Fruit fly (Drosophila melanogaster) whole organism, wandering third instar larva: ENCODE data around the gene DhpD.

Experiments
- CG9705 ChIP-seq: fragments of 200-800 bp; sonication (Bioruptor generic); optimal IDR thresholded peaks from 2 replicates; lab custom pipeline; 2018; ENCODE audit warnings: missing biosample characterization, mild to moderate bottlenecking, missing genetic modification characterization
- Mio ChIP-seq: sonication (Bioruptor generic); optimal IDR thresholded peaks from 2 replicates; lab custom pipeline; 2016; ENCODE audit warnings: missing biosample characterization, missing genetic modification characterization
- Sp1 ChIP-seq: fragments of 200-800 bp; sonication (Bioruptor generic); optimal IDR thresholded peaks from 3 replicates; lab custom pipeline; 2019; ENCODE audit warnings: missing biosample characterization, mild to moderate bottlenecking, missing genetic modification characterization, moderate library complexity
- brk ChIP-seq: fragments of 200-800 bp; sonication (Bioruptor generic); optimal IDR thresholded peaks from 2 replicates; lab custom pipeline; 2016; ENCODE audit warnings: missing biosample characterization, mild to moderate bottlenecking, missing genetic modification characterization
- dl ChIP-seq, 2 experiments: fragments of 175-275, 200-275 bp in 1 of 2; fragments of 200-275 bp in 1 of 2; sonication (Bioruptor generic); optimal IDR thresholded peaks; lab custom pipeline; 2018; ENCODE audit warnings: mild to moderate bottlenecking in 2 of 2, missing biosample characterization in 2 of 2, missing genetic modification characterization in 2 of 2, moderate library complexity in 2 of 2; ENCODE audit not compliant: partially characterized antibody in 2 of 2, insufficient read depth in 1 of 2
- dsf ChIP-seq: sonication (Bioruptor generic); optimal IDR thresholded peaks from 2 replicates; lab custom pipeline; 2016; ENCODE audit warnings: missing biosample characterization, missing genetic modification characterization, borderline replicate concordance
- fru ChIP-seq: fragments of 200-800 bp; sonication (Bioruptor generic); optimal IDR thresholded peaks from 3 replicates; lab custom pipeline; 2016; ENCODE audit warnings: missing biosample characterization, mild to moderate bottlenecking, missing genetic modification characterization
- h ChIP-seq: fragments of 200-800 bp; sonication (Bioruptor generic); optimal IDR thresholded peaks from 3 replicates; lab custom pipeline; 2016; ENCODE audit warnings: missing biosample characterization, mild to moderate bottlenecking, missing genetic modification characterization
- lola ChIP-seq: fragments of >200 bp; optimal IDR thresholded peaks from 2 replicates; lab custom pipeline; 2017; ENCODE audit warnings: missing biosample characterization, missing genetic modification characterization
- pan ChIP-seq: fragments of >200 bp; optimal IDR thresholded peaks from 2 replicates; lab custom pipeline; 2017
- psq ChIP-seq: fragments of 200-800 bp; sonication (Bioruptor generic); optimal IDR thresholded peaks from 3 replicates; lab custom pipeline; 2017; ENCODE audit warnings: missing biosample characterization, mild to moderate bottlenecking, missing genetic modification characterization, moderate library complexity
- tai ChIP-seq: sonication (Bioruptor generic); optimal IDR thresholded peaks from 2 replicates; lab custom pipeline; 2016; ENCODE audit warnings: missing biosample characterization, missing genetic modification characterization

dm6 chr3R:4277828-4278227 is 48.8 kb upstream of the DhpD start, which contains the start of gene flip:
- no peak for TF ChIP-seq Mio (GFP tag; lab: Kevin White, UChicago)
- TF ChIP-seq h = no peak
- TF ChIP-seq pan = no peak
- no peak for TF ChIP-seq dl (GFP tag; optimal IDR thresholded peaks at IDR 0.05; lab: Kevin White, UChicago; ENCODE audit: insufficient read depth in 1 of 2, partially characterized antibody in 2 of 2)
- no peak for TF ChIP-seq CG9705
- TF ChIP-seq brk = no peak
- TF ChIP-seq tai (GFP tag; lab: Kevin White, UChicago) = no peak
- TF ChIP-seq fru = no peak
- no peak for TF ChIP-seq dsf (GFP tag; lab: Kevin White, UChicago)
- no peak for TF ChIP-seq lola (GFP tag; lab: Kevin White, UChicago)
- TF ChIP-seq psq (GFP tag; lab: Kevin White, UChicago) = no peak
- TF ChIP-seq Sp1 (GFP tag; lab: Kevin White, UChicago) = no peak
